Worm (Caenorhabditis elegans): ENCODE measurements around the gene sel-8.

DNA sequence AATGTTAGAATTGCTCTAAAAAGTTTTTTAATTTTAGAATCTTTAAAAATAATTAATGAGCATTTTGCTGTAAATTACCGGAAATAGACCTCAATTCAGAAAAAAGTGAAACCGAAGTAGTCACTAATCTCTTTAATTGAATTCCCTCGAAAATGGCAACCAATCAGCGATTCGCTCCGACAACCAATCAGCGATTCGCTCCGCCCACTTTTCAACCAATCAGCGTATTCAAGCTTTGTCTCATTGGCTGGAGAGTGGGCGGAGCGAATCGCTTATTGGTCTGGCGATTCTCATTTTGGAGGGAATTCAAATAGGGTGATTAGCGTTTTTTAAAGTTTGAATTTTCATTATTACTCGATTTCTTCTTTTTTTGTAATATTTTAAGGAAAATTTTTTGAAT lies 7.9 kb upstream of the sel-8 start:
- TF ChIP-seq ama-1 (optimal IDR thresholded peaks at IDR 0.05), result no peak
- TF ChIP-seq lin-39 (tag; optimal IDR thresholded peaks at IDR 0.05), result no peak
- no peak for TF ChIP-seq hlh-4 (tag; optimal IDR thresholded peaks at IDR 0.05)
- TF ChIP-seq unc-130 (tag; optimal IDR thresholded peaks at IDR 0.05), result no peak
- no peak for TF ChIP-seq zip-4 (GFP tag; optimal IDR thresholded peaks at IDR 0.05)
